Fruit fly (Drosophila melanogaster) whole organism, embryonic: ENCODE measurements around the gene bol.
A peak's percentile ranks its signal among the peaks of the same experiment; 100 is the strongest.

Source experiments
- Ada2b ChIP-seq: fragments of 200-800 bp; sonication (Bioruptor generic); IDR thresholded peaks from 2 replicates; pipeline ENCODE4 v1.3.6; 2022; ENCODE audit warnings: missing biosample characterization, missing genetic modification characterization
- Atf-2 ChIP-seq: fragments of 200-800 bp; sonication (Bioruptor generic); optimal IDR thresholded peaks from 2 replicates; lab custom pipeline; 2016; ENCODE audit warnings: missing biosample characterization, missing genetic modification characterization
- B-H2 ChIP-seq: fragments of 200-800 bp; sonication (Bioruptor generic); optimal IDR thresholded peaks from 2 replicates; lab custom pipeline; 2018; ENCODE audit warnings: missing biosample characterization, mild to moderate bottlenecking, missing genetic modification characterization
- Bdp1 ChIP-seq: fragments of 200-800 bp; sonication (Bioruptor generic); optimal IDR thresholded peaks from 3 replicates; lab custom pipeline; 2016; ENCODE audit warnings: missing biosample characterization, missing genetic modification characterization
- CG10147 ChIP-seq: fragments of 200-800 bp; sonication (Bioruptor generic); optimal IDR thresholded peaks from 2 replicates; lab custom pipeline; 2019; ENCODE audit warnings: missing biosample characterization, mild to moderate bottlenecking, missing genetic modification characterization, moderate library complexity
- CG1024 ChIP-seq: fragments of 200-800 bp; sonication (Bioruptor generic); IDR thresholded peaks from 2 replicates; pipeline ENCODE4 v1.3.6; 2022; ENCODE audit warnings: missing biosample characterization, missing genetic modification characterization
- CG10565 ChIP-seq: fragments of 200-800 bp; sonication (Bioruptor generic); optimal IDR thresholded peaks from 3 replicates; lab custom pipeline; 2016; ENCODE audit warnings: missing biosample characterization, mild to moderate bottlenecking, missing genetic modification characterization
- CG11085 ChIP-seq: fragments of 200-800 bp; sonication (Bioruptor generic); IDR thresholded peaks from 2 replicates; pipeline ENCODE4 v1.3.6; 2022; ENCODE audit warnings: missing biosample characterization, missing genetic modification characterization
- CG11456 ChIP-seq: fragments of 200-800 bp; sonication (Bioruptor generic); IDR thresholded peaks from 3 replicates; pipeline ENCODE4 v1.3.6; 2022; ENCODE audit warnings: missing biosample characterization, missing genetic modification characterization
- CG11504 ChIP-seq: fragments of 200-800 bp; sonication (Bioruptor generic); optimal IDR thresholded peaks from 3 replicates; lab custom pipeline; 2019; ENCODE audit warnings: missing biosample characterization, mild to moderate bottlenecking, missing genetic modification characterization, moderate library complexity
- CG14667 ChIP-seq: fragments of 200-800 bp; sonication (Bioruptor generic); IDR thresholded peaks from 2 replicates; pipeline ENCODE4 v1.3.6; 2022; ENCODE audit warnings: missing biosample characterization, missing genetic modification characterization
- CG14965 ChIP-seq: fragments of 200-800 bp; sonication (Bioruptor generic); optimal IDR thresholded peaks from 2 replicates; lab custom pipeline; 2016; ENCODE audit warnings: missing biosample characterization, missing genetic modification characterization, borderline replicate concordance
- CG15269 ChIP-seq: fragments of 200-800 bp; sonication (Bioruptor generic); optimal IDR thresholded peaks from 2 replicates; lab custom pipeline; 2018; ENCODE audit warnings: missing biosample characterization, mild to moderate bottlenecking, missing genetic modification characterization, moderate library complexity
- CG15601 ChIP-seq: fragments of 200-800 bp; sonication (Bioruptor generic); optimal IDR thresholded peaks from 3 replicates; lab custom pipeline; 2019; ENCODE audit warnings: missing biosample characterization, mild to moderate bottlenecking, missing genetic modification characterization, moderate library complexity
- CG15696 ChIP-seq: fragments of 200-800 bp; sonication (Bioruptor generic); optimal IDR thresholded peaks from 2 replicates; lab custom pipeline; 2019; ENCODE audit warnings: missing biosample characterization, mild to moderate bottlenecking, missing genetic modification characterization, moderate library complexity
- CG2199 ChIP-seq: fragments of 200-800 bp; sonication (Bioruptor generic); IDR thresholded peaks from 3 replicates; pipeline ENCODE4 v1.3.6; 2022; ENCODE audit warnings: missing biosample characterization, missing genetic modification characterization
- CG2712 ChIP-seq: fragments of 200-800 bp; optimal IDR thresholded peaks from 3 replicates; lab custom pipeline; 2019; ENCODE audit warnings: missing biosample characterization, mild to moderate bottlenecking, missing genetic modification characterization, moderate library complexity
- CG2889 ChIP-seq: fragments of 200-800 bp; sonication (Bioruptor generic); IDR thresholded peaks from 3 replicates; pipeline ENCODE4 v1.3.6; 2022; ENCODE audit warnings: missing biosample characterization, missing genetic modification characterization
- CG32767 ChIP-seq: fragments of 200-800 bp; sonication (Bioruptor generic); IDR thresholded peaks from 2 replicates; pipeline ENCODE4 v1.3.6; 2022; ENCODE audit warnings: missing biosample characterization, missing genetic modification characterization
- CG4282 ChIP-seq: fragments of 200-800 bp; sonication (Bioruptor generic); optimal IDR thresholded peaks from 2 replicates; lab custom pipeline; 2016; ENCODE audit warnings: missing biosample characterization, missing genetic modification characterization
- CG4820 ChIP-seq: fragments of 200-800 bp; sonication (Bioruptor generic); optimal IDR thresholded peaks from 3 replicates; lab custom pipeline; 2016; ENCODE audit warnings: missing biosample characterization, missing genetic modification characterization
- CG6765 ChIP-seq: fragments of 200-800 bp; sonication (Bioruptor generic); optimal IDR thresholded peaks from 3 replicates; lab custom pipeline; 2017; ENCODE audit warnings: missing biosample characterization, mild to moderate bottlenecking, missing genetic modification characterization
- CG7556 ChIP-seq: fragments of 200-800 bp; sonication (Bioruptor generic); optimal IDR thresholded peaks from 2 replicates; lab custom pipeline; 2017; ENCODE audit warnings: missing biosample characterization, mild to moderate bottlenecking, missing genetic modification characterization
- CG7987 ChIP-seq: fragments of 200-800 bp; sonication (Bioruptor generic); optimal IDR thresholded peaks from 2 replicates; lab custom pipeline; 2018; ENCODE audit warnings: missing biosample characterization, mild to moderate bottlenecking, missing genetic modification characterization, moderate library complexity
- CG8478 ChIP-seq: fragments of >200 bp; optimal IDR thresholded peaks from 2 replicates; lab custom pipeline; 2018
- CG8765 ChIP-seq: fragments of 200-800 bp; sonication (Bioruptor generic); IDR thresholded peaks from 2 replicates; pipeline ENCODE4 v1.3.6; 2022; ENCODE audit warnings: missing biosample characterization, missing genetic modification characterization
- CHES-1-like ChIP-seq: fragments of 200-800 bp; sonication (Bioruptor generic); optimal IDR thresholded peaks from 2 replicates; lab custom pipeline; 2016; ENCODE audit warnings: missing biosample characterization, missing genetic modification characterization
- Chrac-16 ChIP-seq: fragments of 200-800 bp; sonication (Bioruptor generic); optimal IDR thresholded peaks from 3 replicates; lab custom pipeline; 2016; ENCODE audit warnings: missing biosample characterization, missing genetic modification characterization
- D ChIP-seq, 2 experiments: fragments of 200-800 bp in 1 of 2; fragments of >200 bp in 1 of 2; sonication (Bioruptor generic) in 1 of 2; optimal IDR thresholded peaks; 2 replicates in 1 of 2; 3 replicates in 1 of 2; lab custom pipeline; 2017; ENCODE audit warnings: mild to moderate bottlenecking in 1 of 2, missing biosample characterization in 1 of 2, missing genetic modification characterization in 1 of 2, missing genetic modification reagents in 1 of 2
- Dfd ChIP-seq, 2 experiments: fragments of >200 bp; optimal IDR thresholded peaks; 2 replicates each; lab custom pipeline; 2017; ENCODE audit warnings: missing biosample characterization in 2 of 2, missing genetic modification characterization in 2 of 2
- Dip2 ChIP-seq: fragments of 200-800 bp; sonication (Bioruptor generic); IDR thresholded peaks from 2 replicates; pipeline ENCODE4 v1.3.6; 2022; ENCODE audit warnings: missing biosample characterization, missing genetic modification characterization
- Eip74EF ChIP-seq, 2 experiments: fragments of 200-800 bp in 1 of 2; fragments of >200 bp in 1 of 2; sonication (Bioruptor generic) in 1 of 2; optimal IDR thresholded peaks; 2 replicates each; lab custom pipeline; 2017 to 2019; ENCODE audit warnings: missing biosample characterization in 2 of 2, missing genetic modification characterization in 2 of 2, mild to moderate bottlenecking in 1 of 2, moderate library complexity in 1 of 2
- Fer2 ChIP-seq: fragments of 200-800 bp; sonication (Bioruptor generic); optimal IDR thresholded peaks from 2 replicates; lab custom pipeline; 2018; ENCODE audit warnings: missing biosample characterization, mild to moderate bottlenecking, missing genetic modification characterization, moderate library complexity
- H15 ChIP-seq: fragments of 200-800 bp; sonication (Bioruptor generic); IDR thresholded peaks from 3 replicates; pipeline ENCODE4 v1.3.6; 2022; ENCODE audit warnings: missing biosample characterization, missing genetic modification characterization
- Hmx ChIP-seq: fragments of 200-800 bp; sonication (Bioruptor generic); optimal IDR thresholded peaks from 2 replicates; lab custom pipeline; 2016; ENCODE audit warnings: missing biosample characterization, missing genetic modification characterization
- Nf-YA ChIP-seq: fragments of 200-800 bp; sonication (Bioruptor generic); IDR thresholded peaks from 2 replicates; pipeline ENCODE4 v1.3.6; 2022; ENCODE audit warnings: missing biosample characterization, missing genetic modification characterization
- Pdp1 ChIP-seq, 2 experiments: fragments of 200-800 bp; sonication (Bioruptor generic); optimal IDR thresholded peaks; 3 replicates each; lab custom pipeline; 2016; ENCODE audit warnings: missing biosample characterization in 2 of 2, missing genetic modification characterization in 2 of 2, mild to moderate bottlenecking in 1 of 2, moderate library complexity in 1 of 2
- bab2 ChIP-seq: fragments of 200-800 bp; sonication (Bioruptor generic); optimal IDR thresholded peaks from 2 replicates; lab custom pipeline; 2016; ENCODE audit warnings: missing biosample characterization, missing genetic modification characterization
- dimm ChIP-seq: fragments of 200-800 bp; sonication (Bioruptor generic); IDR thresholded peaks from 2 replicates; pipeline ENCODE4 v1.3.6; 2022; ENCODE audit warnings: missing biosample characterization, missing genetic modification characterization
- disco-r ChIP-seq: fragments of 200-800 bp; sonication (Bioruptor generic); optimal IDR thresholded peaks from 2 replicates; lab custom pipeline; 2016; ENCODE audit warnings: missing biosample characterization, missing genetic modification characterization
- ind ChIP-seq: fragments of 200-800 bp; sonication (Bioruptor generic); optimal IDR thresholded peaks from 3 replicates; lab custom pipeline; 2016; ENCODE audit warnings: missing biosample characterization, missing genetic modification characterization
- inv ChIP-seq: fragments of 200-800 bp; sonication (Bioruptor generic); IDR thresholded peaks from 2 replicates; pipeline ENCODE4 v1.3.6; 2022; ENCODE audit warnings: missing biosample characterization, missing genetic modification characterization; ENCODE audit not compliant: partially characterized antibody
- lbe ChIP-seq: fragments of 200-800 bp; sonication (Bioruptor generic); optimal IDR thresholded peaks from 2 replicates; lab custom pipeline; 2016; ENCODE audit warnings: missing biosample characterization, mild to moderate bottlenecking, missing genetic modification characterization
- nau ChIP-seq: fragments of 200-800 bp; sonication (Bioruptor generic); optimal IDR thresholded peaks from 3 replicates; lab custom pipeline; 2017; ENCODE audit warnings: missing biosample characterization, mild to moderate bottlenecking, missing genetic modification characterization, missing genetic modification reagents
- nerfin-2 ChIP-seq: fragments of 200-800 bp; sonication (Bioruptor generic); IDR thresholded peaks from 2 replicates; pipeline ENCODE4 v1.3.6; 2022; ENCODE audit warnings: missing biosample characterization, missing genetic modification characterization; ENCODE audit not compliant: partially characterized antibody
- onecut ChIP-seq: fragments of 200-800 bp; sonication (Bioruptor generic); IDR thresholded peaks from 2 replicates; pipeline ENCODE4 v1.3.6; 2022; ENCODE audit warnings: missing biosample characterization, missing genetic modification characterization
- otp ChIP-seq: fragments of 200-800 bp; sonication (Bioruptor generic); IDR thresholded peaks from 3 replicates; pipeline ENCODE4, ENCODE4 v1.3.6; 2022; ENCODE audit warnings: missing biosample characterization, missing genetic modification characterization
- pho ChIP-seq: fragments of 200-800 bp; sonication (Bioruptor generic); optimal IDR thresholded peaks from 2 replicates; lab custom pipeline; 2016; ENCODE audit warnings: missing biosample characterization, missing genetic modification characterization
- wdn ChIP-seq: fragments of 200-800 bp; sonication (Bioruptor generic); IDR thresholded peaks from 2 replicates; pipeline ENCODE4 v1.3.6; 2022; ENCODE audit warnings: missing biosample characterization, missing genetic modification characterization

The bol gene

dm6 chr3L:9127690-9128458 lies 6.3 kb downstream of the bol start (continued):
- peak; percentile 63 for TF ChIP-seq Ada2b
- TF ChIP-seq ind (GFP tag; lab: Kevin White, UChicago), result peak; percentile 49
- no peak for TF ChIP-seq CG11085 (GFP tag; lab: Robert Waterston, UW)
- peak; percentile 57 for TF ChIP-seq disco-r (GFP tag; lab: Kevin White, UChicago)
- peak; percentile 50 for TF ChIP-seq CG2712 (tag; lab: Kevin White, UChicago)
- no peak for TF ChIP-seq B-H2 (GFP tag; lab: Kevin White, UChicago)
- no peak for TF ChIP-seq CG10565 (GFP tag; lab: Kevin White, UChicago)
- TF ChIP-seq dimm (GFP tag; lab: Robert Waterston, UW), result no peak
- no peak for TF ChIP-seq CG4820 (GFP tag; lab: Kevin White, UChicago)
- TF ChIP-seq CG15269 (tag; lab: Kevin White, UChicago), result peak; percentile 57
- TF ChIP-seq CG8765 (GFP tag; lab: Robert Waterston, UW), result no peak
- 0 out of 2 replicates have a peak, but pooled peaks have one; percentile 1 for TF ChIP-seq Nf-YA (GFP tag; lab: Robert Waterston, UW)
- TF ChIP-seq Chrac-16 (GFP tag; lab: Kevin White, UChicago), result peak; percentile 32
- peak; percentile 23 for TF ChIP-seq nau (GFP tag; lab: Kevin White, UChicago)
- no peak for TF ChIP-seq CG7987 (GFP tag; lab: Kevin White, UChicago)
- TF ChIP-seq Atf-2 (GFP tag; lab: Kevin White, UChicago), result no peak
- TF ChIP-seq Dfd (GFP tag; optimal IDR thresholded peaks at IDR 0.05; lab: Kevin White, UChicago), result no peak
- peak; percentile 54 for TF ChIP-seq bab2 (GFP tag; lab: Kevin White, UChicago)
- no peak for TF ChIP-seq onecut (GFP tag; lab: Robert Waterston, UW)
- no peak for TF ChIP-seq lbe
- TF ChIP-seq H15, result 0 out of 3 replicates have a peak, but pooled peaks have one; percentile 8
- TF ChIP-seq CG14965 (GFP tag; lab: Kevin White, UChicago), result no peak
- peak; percentile 44 for TF ChIP-seq CG10147
- peak; percentile 52 for TF ChIP-seq pho (GFP tag; lab: Kevin White, UChicago)
- TF ChIP-seq otp (GFP tag; lab: Robert Waterston, UW), result no peak
- TF ChIP-seq CG2199 (GFP tag; lab: Robert Waterston, UW), result no peak
- TF ChIP-seq wdn (GFP tag; lab: Robert Waterston, UW), result no peak
- peak; percentile 66; the same call in 2 of the 3 replicates for TF ChIP-seq CG11456 (GFP tag; lab: Robert Waterston, UW)
- TF ChIP-seq CG8478, result no peak
- peak; percentile 50 for TF ChIP-seq CG7556 (GFP tag; lab: Kevin White, UChicago)
- no peak for TF ChIP-seq CG4282 (GFP tag; lab: Kevin White, UChicago)
- TF ChIP-seq CG32767, result no peak
- peak; percentile 74 to 81 for TF ChIP-seq Pdp1 (GFP tag; optimal IDR thresholded peaks at IDR 0.05; lab: Kevin White, UChicago)
- no peak for TF ChIP-seq CG15601 (tag; lab: Kevin White, UChicago)
- TF ChIP-seq CG15696 (tag; lab: Kevin White, UChicago), result peak; percentile 38
- TF ChIP-seq inv (GFP tag; lab: Robert Waterston, UW), result no peak
- no peak for TF ChIP-seq CG1024 (GFP tag; lab: Robert Waterston, UW)
- TF ChIP-seq Eip74EF (GFP tag; optimal IDR thresholded peaks at IDR 0.05; lab: Kevin White, UChicago), result no peak
- TF ChIP-seq CG14667 (GFP tag; lab: Robert Waterston, UW), result no peak
- no peak for TF ChIP-seq nerfin-2 (GFP tag; lab: Robert Waterston, UW)
- TF ChIP-seq Dip2 (GFP tag; lab: Robert Waterston, UW), result no peak
- peak; percentile 35 for TF ChIP-seq Bdp1 (GFP tag; lab: Kevin White, UChicago)
- TF ChIP-seq D (optimal IDR thresholded peaks at IDR 0.05; lab: Kevin White, UChicago), result no peak
- peak; percentile 50 for TF ChIP-seq D (GFP tag; optimal IDR thresholded peaks at IDR 0.05; lab: Kevin White, UChicago)
- TF ChIP-seq CG11504, result peak; percentile 61
- TF ChIP-seq CG2889 (GFP tag; lab: Robert Waterston, UW), result no peak
- peak; percentile 45 for TF ChIP-seq CG6765
- peak; percentile 22 for TF ChIP-seq Fer2 (tag; lab: Kevin White, UChicago)
- TF ChIP-seq CHES-1-like (GFP tag; lab: Kevin White, UChicago), result peak; percentile 50
- TF ChIP-seq Hmx (GFP tag; lab: Kevin White, UChicago), result no peak
